Fruit fly (Drosophila melanogaster) whole organism, embryonic: ENCODE measurements around the gene Cyp4d1.
A peak's percentile ranks its signal among the peaks of the same experiment; 100 is the strongest.

Experiments used
- B-H2 ChIP-seq: fragments of 200-800 bp; sonication (Bioruptor generic); optimal IDR thresholded peaks from 2 replicates; lab custom pipeline; 2018; ENCODE audit warnings: missing biosample characterization, mild to moderate bottlenecking, missing genetic modification characterization
- CG10209 ChIP-seq: fragments of 200-800 bp; sonication (Bioruptor generic); optimal IDR thresholded peaks from 3 replicates; lab custom pipeline; 2017; ENCODE audit warnings: missing biosample characterization, mild to moderate bottlenecking, missing genetic modification characterization, missing genetic modification reagents
- CG1024 ChIP-seq: fragments of 200-800 bp; sonication (Bioruptor generic); IDR thresholded peaks from 2 replicates; pipeline ENCODE4 v1.3.6; 2022; ENCODE audit warnings: missing biosample characterization, missing genetic modification characterization
- CG13287 ChIP-seq: fragments of 200-800 bp; sonication (Bioruptor generic); IDR thresholded peaks from 2 replicates; pipeline ENCODE4 v1.3.6; 2022; ENCODE audit warnings: missing biosample characterization, missing genetic modification characterization; ENCODE audit not compliant: partially characterized antibody
- CG15011 ChIP-seq: fragments of 200-800 bp; sonication (Bioruptor generic); optimal IDR thresholded peaks from 3 replicates; lab custom pipeline; 2018; ENCODE audit warnings: missing biosample characterization, mild to moderate bottlenecking, missing genetic modification characterization
- CG15479 ChIP-seq: fragments of 200-800 bp; sonication (Bioruptor generic); optimal IDR thresholded peaks from 3 replicates; lab custom pipeline; 2019; ENCODE audit warnings: missing biosample characterization, mild to moderate bottlenecking, missing genetic modification characterization, moderate library complexity
- CG15514 ChIP-seq: fragments of 200-800 bp; sonication (Bioruptor generic); optimal IDR thresholded peaks from 3 replicates; lab custom pipeline; 2017; ENCODE audit warnings: missing biosample characterization, missing genetic modification characterization, mild to moderate bottlenecking, moderate library complexity, missing genetic modification reagents
- CG2120 ChIP-seq: fragments of 200-800 bp; sonication (Bioruptor generic); optimal IDR thresholded peaks from 3 replicates; lab custom pipeline; 2016; ENCODE audit warnings: missing biosample characterization, missing genetic modification characterization
- CG2875 ChIP-seq: fragments of 200-800 bp; sonication (Bioruptor generic); optimal IDR thresholded peaks from 2 replicates; lab custom pipeline; 2017; ENCODE audit warnings: missing biosample characterization, mild to moderate bottlenecking, missing genetic modification characterization, missing genetic modification reagents
- CG31388 ChIP-seq: fragments of 200-800 bp; sonication (Bioruptor generic); optimal IDR thresholded peaks from 2 replicates; lab custom pipeline; 2016; ENCODE audit warnings: missing biosample characterization, missing genetic modification characterization
- CG32767 ChIP-seq: fragments of 200-800 bp; sonication (Bioruptor generic); IDR thresholded peaks from 2 replicates; pipeline ENCODE4 v1.3.6; 2022; ENCODE audit warnings: missing biosample characterization, missing genetic modification characterization
- CG3726 ChIP-seq: fragments of 200-800 bp; sonication (Bioruptor generic); IDR thresholded peaks from 3 replicates; pipeline ENCODE4, ENCODE4 v1.3.6; 2022; ENCODE audit warnings: missing biosample characterization, missing genetic modification characterization
- CG3838 ChIP-seq: fragments of 200-800 bp; sonication (Bioruptor generic); optimal IDR thresholded peaks from 3 replicates; lab custom pipeline; 2016; ENCODE audit warnings: missing biosample characterization, missing genetic modification characterization
- CG3847 ChIP-seq: fragments of 200-800 bp; sonication (Bioruptor generic); IDR thresholded peaks from 2 replicates; pipeline ENCODE4 v1.3.6; 2022; ENCODE audit warnings: missing biosample characterization, missing genetic modification characterization
- CG3995 ChIP-seq: fragments of 200-800 bp; sonication (Bioruptor generic); optimal IDR thresholded peaks from 3 replicates; lab custom pipeline; 2016; ENCODE audit warnings: missing biosample characterization, missing genetic modification characterization
- CG4730 ChIP-seq: fragments of 200-800 bp; sonication (Bioruptor generic); IDR thresholded peaks from 2 replicates; pipeline ENCODE4 v1.3.6; 2022; ENCODE audit warnings: missing biosample characterization, missing genetic modification characterization
- CG7556 ChIP-seq: fragments of 200-800 bp; sonication (Bioruptor generic); optimal IDR thresholded peaks from 2 replicates; lab custom pipeline; 2017; ENCODE audit warnings: missing biosample characterization, mild to moderate bottlenecking, missing genetic modification characterization
- CG8944 ChIP-seq: fragments of 200-800 bp; sonication (Bioruptor generic); optimal IDR thresholded peaks from 3 replicates; lab custom pipeline; 2016; ENCODE audit warnings: missing biosample characterization, missing genetic modification characterization
- CTCF ChIP-seq: fragments of 200-800 bp; sonication (Bioruptor generic); optimal IDR thresholded peaks from 2 replicates; lab custom pipeline; 2017; ENCODE audit warnings: missing biosample characterization, mild to moderate bottlenecking, missing genetic modification characterization, moderate library complexity
- Doc3 ChIP-seq: fragments of 200-800 bp; sonication (Bioruptor generic); IDR thresholded peaks from 3 replicates; pipeline ENCODE4 v1.3.6; 2022; ENCODE audit warnings: missing biosample characterization, missing genetic modification characterization; ENCODE audit not compliant: partially characterized antibody
- Ets65A ChIP-seq: fragments of 200-800 bp; sonication (Bioruptor generic); peaks from one replicate; lab custom pipeline; 2016; ENCODE audit warnings: missing biosample characterization, missing genetic modification characterization
- Ets97D ChIP-seq: fragments of 200-800 bp; sonication (Bioruptor generic); optimal IDR thresholded peaks from 3 replicates; lab custom pipeline; 2016; ENCODE audit warnings: missing biosample characterization, missing genetic modification characterization
- Gsc ChIP-seq: fragments of 200-800 bp; sonication (Bioruptor generic); IDR thresholded peaks from 2 replicates; pipeline ENCODE4 v1.3.6; 2022; ENCODE audit warnings: missing biosample characterization, missing genetic modification characterization
- H2.0 ChIP-seq: fragments of 200-800 bp; sonication (Bioruptor generic); IDR thresholded peaks from 2 replicates; pipeline ENCODE4 v1.3.6; 2022; ENCODE audit warnings: missing biosample characterization, missing genetic modification characterization
- Mrtf ChIP-seq: fragments of 200-800 bp; sonication (Bioruptor generic); IDR thresholded peaks from 3 replicates; pipeline ENCODE4 v1.3.6; 2022; ENCODE audit warnings: missing biosample characterization, missing genetic modification characterization
- Oli ChIP-seq: fragments of 200-800 bp; sonication (Bioruptor generic); optimal IDR thresholded peaks from 2 replicates; lab custom pipeline; 2018; ENCODE audit warnings: missing biosample characterization, mild to moderate bottlenecking, missing genetic modification characterization, moderate library complexity
- Sin3A ChIP-seq: fragments of >200 bp; optimal IDR thresholded peaks from 2 replicates; lab custom pipeline; 2018
- Stat92E ChIP-seq, 3 experiments: fragments of >200 bp in 2 of 3; fragments of 200-800 bp in 1 of 3; sonication (Bioruptor generic) in 1 of 3; optimal IDR thresholded peaks; 2 replicates each; lab custom pipeline; 2017 to 2019; ENCODE audit warnings: missing biosample characterization in 3 of 3, missing genetic modification characterization in 3 of 3, mild to moderate bottlenecking in 1 of 3, moderate library complexity in 1 of 3
- abd-A ChIP-seq: fragments of 200-800 bp; sonication (Bioruptor generic); optimal IDR thresholded peaks from 3 replicates; lab custom pipeline; 2019; ENCODE audit warnings: missing biosample characterization, mild to moderate bottlenecking, missing genetic modification characterization, moderate library complexity
- aop ChIP-seq: fragments of 200-800 bp; sonication (Bioruptor generic); IDR thresholded peaks from 2 replicates; pipeline ENCODE4 v1.3.6; 2022; ENCODE audit warnings: missing biosample characterization, missing genetic modification characterization
- az2 ChIP-seq: fragments of 200-800 bp; sonication (Bioruptor generic); optimal IDR thresholded peaks from 3 replicates; lab custom pipeline; 2016; ENCODE audit warnings: missing biosample characterization, missing genetic modification characterization
- chinmo ChIP-seq: fragments of 200-800 bp; sonication (Bioruptor generic); IDR thresholded peaks from 4 replicates; pipeline ENCODE4 v1.3.6; 2022; ENCODE audit warnings: missing biosample characterization, missing genetic modification characterization; ENCODE audit not compliant: partially characterized antibody
- chm ChIP-seq: fragments of 200-800 bp; sonication (Bioruptor generic); IDR thresholded peaks from 2 replicates; pipeline ENCODE4 v1.3.6; 2022; ENCODE audit warnings: missing biosample characterization, missing genetic modification characterization
- ci ChIP-seq: fragments of 200-800 bp; sonication (Bioruptor generic); IDR thresholded peaks from 3 replicates; pipeline ENCODE4 v1.3.6; 2022; ENCODE audit warnings: missing biosample characterization, missing genetic modification characterization
- crc ChIP-seq: fragments of 200-800 bp; sonication (Bioruptor generic); optimal IDR thresholded peaks from 2 replicates; lab custom pipeline; 2016; ENCODE audit warnings: missing biosample characterization, missing genetic modification characterization
- danr ChIP-seq: fragments of 200-800 bp; sonication (Bioruptor generic); IDR thresholded peaks from 2 replicates; pipeline ENCODE4 v1.3.6; 2022; ENCODE audit warnings: missing biosample characterization, missing genetic modification characterization
- eve ChIP-seq, 2 experiments: fragments of >200 bp; optimal IDR thresholded peaks; 2 replicates each; lab custom pipeline; 2017; ENCODE audit warnings: missing biosample characterization in 2 of 2, missing genetic modification characterization in 2 of 2
- ewg ChIP-seq: fragments of 200-800 bp; sonication (Bioruptor generic); optimal IDR thresholded peaks from 3 replicates; lab custom pipeline; 2017; ENCODE audit warnings: mild to moderate bottlenecking, missing biosample characterization, missing genetic modification reagents, missing genetic modification characterization
- eyg ChIP-seq: fragments of 200-800 bp; sonication (Bioruptor generic); optimal IDR thresholded peaks from 3 replicates; lab custom pipeline; 2016; ENCODE audit warnings: missing biosample characterization, missing genetic modification characterization
- grau ChIP-seq: fragments of 200-800 bp; optimal IDR thresholded peaks from 3 replicates; lab custom pipeline; 2019; ENCODE audit warnings: missing biosample characterization, mild to moderate bottlenecking, missing genetic modification characterization, moderate library complexity
- grn ChIP-seq: fragments of 200-800 bp; sonication (Bioruptor generic); optimal IDR thresholded peaks from 3 replicates; lab custom pipeline; 2017; ENCODE audit warnings: missing biosample characterization, missing genetic modification characterization
- kni ChIP-seq: fragments of 200-800 bp; sonication (Bioruptor generic); optimal IDR thresholded peaks from 3 replicates; lab custom pipeline; 2017; ENCODE audit warnings: mild to moderate bottlenecking, missing biosample characterization, missing genetic modification reagents, missing genetic modification characterization
- pzg ChIP-seq: fragments of 200-800 bp; sonication (Bioruptor generic); optimal IDR thresholded peaks from 3 replicates; lab custom pipeline; 2018; ENCODE audit warnings: missing biosample characterization, mild to moderate bottlenecking, missing genetic modification characterization, moderate library complexity
- repo ChIP-seq: fragments of 200-800 bp; sonication (Bioruptor generic); optimal IDR thresholded peaks from 2 replicates; lab custom pipeline; 2016; ENCODE audit warnings: missing biosample characterization, missing genetic modification characterization
- run ChIP-seq: fragments of 200-800 bp; sonication (Bioruptor generic); optimal IDR thresholded peaks from 3 replicates; lab custom pipeline; 2018; ENCODE audit warnings: missing biosample characterization, mild to moderate bottlenecking, missing genetic modification characterization
- sima ChIP-seq: fragments of 200-800 bp; sonication (Bioruptor generic); optimal IDR thresholded peaks from 2 replicates; lab custom pipeline; 2016; ENCODE audit warnings: missing biosample characterization, missing genetic modification characterization
- toy ChIP-seq: fragments of 200-800 bp; sonication (Bioruptor generic); IDR thresholded peaks from 2 replicates; pipeline ENCODE4 v1.3.6; 2022; ENCODE audit warnings: missing biosample characterization, missing genetic modification characterization
- vvl ChIP-seq: fragments of 200-800 bp; sonication (Bioruptor generic); IDR thresholded peaks from 2 replicates; pipeline ENCODE4 v1.3.6; 2022; ENCODE audit warnings: missing biosample characterization, missing genetic modification characterization
- wek ChIP-seq: fragments of 200-800 bp; sonication (Bioruptor generic); optimal IDR thresholded peaks from 3 replicates; lab custom pipeline; 2018; ENCODE audit warnings: missing biosample characterization, mild to moderate bottlenecking, missing genetic modification characterization, moderate library complexity
- yki ChIP-seq: fragments of >200 bp; optimal IDR thresholded peaks from 3 replicates; lab custom pipeline; 2018
- zfh2 ChIP-seq: fragments of 200-800 bp; sonication (Bioruptor generic); optimal IDR thresholded peaks from 2 replicates; lab custom pipeline; 2016; ENCODE audit warnings: missing biosample characterization, missing genetic modification characterization

The Cyp4d1 gene

DNA sequence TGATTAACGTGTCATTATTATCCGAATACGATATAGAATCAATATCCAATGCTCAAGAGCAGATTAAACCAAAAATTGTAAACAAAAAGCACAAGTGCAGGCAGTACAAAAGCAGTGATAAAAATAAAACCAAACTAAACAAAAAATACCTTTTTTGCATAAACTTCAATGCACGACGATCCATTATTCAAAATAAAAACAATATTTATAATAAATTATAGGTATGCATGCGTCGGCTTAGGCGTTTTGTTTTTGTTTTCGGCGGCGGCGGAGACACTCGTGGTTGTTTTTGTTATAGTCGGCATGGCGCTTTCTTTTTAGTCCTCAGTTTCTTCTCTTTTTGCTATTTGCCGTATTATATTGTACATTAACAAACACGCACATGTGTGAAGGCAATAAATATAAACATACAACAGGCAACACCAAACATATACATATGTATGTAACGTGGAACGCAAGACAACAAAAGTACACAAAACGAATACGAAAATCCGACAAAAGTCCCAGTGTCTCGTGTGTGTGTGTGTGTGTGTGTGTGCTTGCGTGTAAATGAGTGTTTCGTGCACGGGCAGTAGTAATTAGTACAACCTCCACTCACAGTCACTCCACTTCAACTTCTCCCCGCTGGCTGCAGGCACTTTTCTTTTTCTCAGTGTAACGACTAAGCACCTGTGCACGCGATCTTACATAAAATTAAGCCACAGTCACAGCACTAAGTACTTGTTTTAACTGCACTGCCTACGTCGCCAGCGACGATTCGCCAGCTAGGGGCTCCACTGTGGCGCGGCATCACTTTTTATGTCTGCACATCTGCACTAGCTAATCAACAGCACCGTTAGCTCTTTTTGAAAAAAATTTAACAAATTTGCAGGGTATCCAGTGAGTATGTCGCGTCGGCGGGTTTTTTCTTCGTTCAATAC is 25.9 kb downstream of the Cyp4d1 start (continued):
- peak; percentile 45 for TF ChIP-seq CG2120
- TF ChIP-seq kni (GFP tag; lab: Kevin White, UChicago): no peak
- TF ChIP-seq Doc3 (GFP tag; lab: Robert Waterston, UW): no peak
- no peak for TF ChIP-seq eyg
- no peak for TF ChIP-seq ewg (GFP tag; lab: Kevin White, UChicago)
- TF ChIP-seq CG1024 (GFP tag; lab: Robert Waterston, UW): no peak
- TF ChIP-seq danr: no peak
- no peak for TF ChIP-seq CG13287 (GFP tag; lab: Robert Waterston, UW)
- no peak for TF ChIP-seq yki (lab: Kevin White, UChicago)
- TF ChIP-seq CG10209 (GFP tag; lab: Kevin White, UChicago): peak; percentile 3
- TF ChIP-seq Ets97D (GFP tag; lab: Kevin White, UChicago): no peak
- TF ChIP-seq CTCF (GFP tag; lab: Kevin White, UChicago): no peak
- TF ChIP-seq Sin3A (lab: Kevin White, UChicago): no peak
- TF ChIP-seq B-H2 (GFP tag; lab: Kevin White, UChicago): no peak
- peak; percentile 81 for TF ChIP-seq Ets65A (GFP tag; lab: Kevin White, UChicago)
- no peak for TF ChIP-seq CG3838
- TF ChIP-seq CG32767 (GFP tag; lab: Robert Waterston, UW): no peak
- TF ChIP-seq repo (GFP tag; lab: Kevin White, UChicago): no peak
- TF ChIP-seq Gsc (GFP tag; lab: Robert Waterston, UW): no peak
- peak; percentile 33 for TF ChIP-seq zfh2 (GFP tag; lab: Kevin White, UChicago)
- TF ChIP-seq Oli (tag; lab: Kevin White, UChicago): peak; percentile 52
- TF ChIP-seq vvl (GFP tag; lab: Robert Waterston, UW): no peak
- no peak for TF ChIP-seq chm
- TF ChIP-seq az2: no peak
- TF ChIP-seq CG7556: no peak
- no peak for TF ChIP-seq abd-A (tag; lab: Kevin White, UChicago)
- no peak for TF ChIP-seq grn (GFP tag; lab: Kevin White, UChicago)
- no peak for TF ChIP-seq CG3995 (GFP tag; lab: Kevin White, UChicago)
- TF ChIP-seq pzg (GFP tag; lab: Kevin White, UChicago): no peak
- TF ChIP-seq sima (GFP tag; lab: Kevin White, UChicago): no peak
- TF ChIP-seq CG15514 (GFP tag; lab: Kevin White, UChicago): peak; percentile 6
- TF ChIP-seq eve (GFP tag; optimal IDR thresholded peaks at IDR 0.05; lab: Kevin White, UChicago): peak in 1 of 2 experiments; percentile 67
- TF ChIP-seq CG3847 (GFP tag; lab: Robert Waterston, UW): 0 out of 2 replicates have a peak, but pooled peaks have one; percentile 21
- TF ChIP-seq wek (GFP tag; lab: Kevin White, UChicago): no peak
- no peak for TF ChIP-seq run (tag; lab: Kevin White, UChicago)
- no peak for TF ChIP-seq chinmo
- TF ChIP-seq CG15479 (GFP tag; lab: Kevin White, UChicago): no peak
- TF ChIP-seq CG2875 (GFP tag; lab: Kevin White, UChicago): no peak
- peak; percentile 61; the same call in 1 of the 3 replicates for TF ChIP-seq Mrtf (GFP tag; lab: Robert Waterston, UW)
- peak; percentile 92 for TF ChIP-seq grau (tag; lab: Kevin White, UChicago)
- TF ChIP-seq crc (GFP tag; lab: Kevin White, UChicago): no peak
- TF ChIP-seq CG31388 (GFP tag; lab: Kevin White, UChicago): no peak
- no peak; the same call in 1 of the 2 replicates for TF ChIP-seq aop (GFP tag; lab: Robert Waterston, UW)
- TF ChIP-seq ci: no peak
- no peak for TF ChIP-seq CG15011
- peak; percentile 54; the same call in 1 of the 2 replicates for TF ChIP-seq CG4730 (GFP tag; lab: Robert Waterston, UW)
- peak; percentile 41 for TF ChIP-seq H2.0 (GFP tag; lab: Robert Waterston, UW)
- peak; percentile 23 for TF ChIP-seq CG8944
- no peak for TF ChIP-seq toy (GFP tag; lab: Robert Waterston, UW)
- no peak for TF ChIP-seq CG3726 (GFP tag; lab: Robert Waterston, UW)
- TF ChIP-seq Stat92E (GFP tag; optimal IDR thresholded peaks at IDR 0.05; lab: Kevin White, UChicago): no peak
